Fruit fly (Drosophila melanogaster) whole organism, prepupa: ENCODE data around the gene CG14383.

ENCODE experiments used
- CG11762 ChIP-seq: fragments of 200-800 bp; sonication (Bioruptor generic); optimal IDR thresholded peaks from 3 replicates; lab custom pipeline; 2016; ENCODE audit warnings: missing biosample characterization, missing genetic modification characterization; ENCODE audit not compliant: insufficient read depth
- CG32006 ChIP-seq: fragments of 200-800 bp; sonication (Bioruptor generic); optimal IDR thresholded peaks from 3 replicates; lab custom pipeline; 2017; ENCODE audit warnings: missing biosample characterization, mild to moderate bottlenecking, missing genetic modification characterization
- CG6808 ChIP-seq: fragments of 200-800 bp; sonication (Bioruptor generic); optimal IDR thresholded peaks from 3 replicates; lab custom pipeline; 2017; ENCODE audit warnings: missing biosample characterization, missing genetic modification characterization, mild to moderate bottlenecking, moderate library complexity, missing genetic modification reagents
- CG6854 ChIP-seq: fragments of 200-800 bp; sonication (Bioruptor generic); optimal IDR thresholded peaks from 2 replicates; lab custom pipeline; 2017; ENCODE audit warnings: missing biosample characterization, mild to moderate bottlenecking, missing genetic modification characterization
- Eip78C ChIP-seq: fragments of 200-800 bp; sonication (Bioruptor generic); peaks from one replicate; lab custom pipeline; 2016; ENCODE audit warnings: missing biosample characterization, missing genetic modification characterization
- Gug ChIP-seq: fragments of 200-800 bp; sonication (Bioruptor generic); IDR thresholded peaks from 2 replicates; pipeline ENCODE4 v1.3.6; 2022; ENCODE audit warnings: missing biosample characterization, missing genetic modification characterization
- Hr39 ChIP-seq: fragments of 200-800 bp; sonication (Bioruptor generic); optimal IDR thresholded peaks from 2 replicates; lab custom pipeline; 2016; ENCODE audit warnings: missing biosample characterization, missing genetic modification characterization
- Lpt ChIP-seq: fragments of 200-800 bp; sonication (Bioruptor generic); optimal IDR thresholded peaks from 3 replicates; lab custom pipeline; 2016; ENCODE audit warnings: missing biosample characterization, missing genetic modification characterization
- Sox102F ChIP-seq: fragments of 200-800 bp; sonication (Bioruptor generic); optimal IDR thresholded peaks from 2 replicates; lab custom pipeline; 2016; ENCODE audit warnings: missing biosample characterization, mild to moderate bottlenecking, missing genetic modification characterization
- Sox15 ChIP-seq: fragments of 200-800 bp; sonication (Bioruptor generic); optimal IDR thresholded peaks from 3 replicates; lab custom pipeline; 2016; ENCODE audit warnings: missing biosample characterization, missing genetic modification characterization

DNA sequence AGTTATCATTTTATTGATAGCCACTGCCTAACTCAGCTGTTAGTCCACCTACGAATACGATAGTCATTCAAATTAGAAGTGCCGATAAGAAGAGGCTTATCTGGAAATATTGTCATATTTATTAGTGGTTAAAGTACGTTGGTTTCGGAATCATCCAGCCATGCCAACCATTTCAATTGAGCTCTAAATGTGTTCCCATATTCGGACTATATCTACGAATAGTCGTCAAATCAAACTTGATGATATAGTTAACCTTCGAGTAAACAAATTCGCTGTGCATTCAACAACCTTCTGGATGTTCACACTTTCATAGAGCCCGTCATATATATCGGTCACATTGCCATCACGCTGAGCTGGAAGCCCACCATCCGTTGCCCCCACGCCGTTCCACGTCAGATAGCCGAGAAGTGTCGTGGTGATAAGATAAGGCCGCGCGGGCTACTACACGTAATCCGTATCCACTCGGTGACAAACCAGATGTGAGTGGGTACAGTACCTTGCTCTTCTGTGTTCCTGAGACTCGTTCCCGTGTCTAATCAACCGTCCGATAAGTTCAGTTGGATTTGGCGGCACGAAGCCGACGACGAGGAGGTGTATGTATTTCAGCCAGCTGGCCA lies 30.1 kb upstream of the CG14383 start:
- TF ChIP-seq CG11762 (GFP tag; lab: Kevin White, UChicago) (no peak), CG6854 (GFP tag; lab: Kevin White, UChicago) (no peak), CG32006 (GFP tag; lab: Kevin White, UChicago) (no peak), Sox102F (GFP tag; lab: Kevin White, UChicago) (no peak), Eip78C (GFP tag; lab: Kevin White, UChicago) (no peak), Sox15 (GFP tag; lab: Kevin White, UChicago) (no peak), Hr39 (GFP tag; lab: Kevin White, UChicago) (no peak), Gug (GFP tag; lab: Robert Waterston, UW) (no peak), Lpt (GFP tag; lab: Kevin White, UChicago) (no peak), CG6808 (GFP tag; lab: Kevin White, UChicago) (no peak)
